Fruit fly (Drosophila melanogaster): Measurements from ENCODE around the gene Phf7.
A peak's percentile ranks its signal among the peaks of the same experiment; 100 is the strongest.

The Phf7 gene

DNA sequence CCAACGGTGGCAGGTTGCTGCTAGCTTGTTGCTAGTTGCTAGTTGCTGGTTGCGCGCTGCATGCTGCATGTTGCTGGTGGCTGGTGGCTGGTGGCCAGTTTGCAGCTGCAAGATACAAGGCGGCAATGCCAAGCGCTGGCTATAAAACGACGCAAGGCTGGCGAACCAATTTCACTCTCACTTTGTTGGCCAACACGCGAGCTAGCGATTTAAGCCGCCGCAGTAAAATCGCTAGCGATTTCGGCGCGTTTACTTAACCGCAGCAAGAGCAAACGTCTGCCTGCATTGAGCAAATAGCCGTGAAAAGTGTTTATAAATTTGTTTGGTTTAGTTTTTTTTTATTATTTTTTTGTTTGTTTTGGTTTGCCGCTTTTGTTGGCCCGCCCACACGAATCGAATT, 32.2 kb downstream of the Phf7 start, which contains the start of gene CG15322:
Gene CG15322 (plus strand): TSS at position 148 of the 400 bp plus-strand sequence.
- peak in 1 of 2 experiments; percentile 23 for TF ChIP-seq ss (GFP tag; optimal IDR thresholded peaks at IDR 0.05)
- TF ChIP-seq Sox14 (GFP tag; optimal IDR thresholded peaks at IDR 0.05), result no peak
- TF ChIP-seq Hr38 (GFP tag; optimal IDR thresholded peaks at IDR 0.05), result no peak
- TF ChIP-seq CG11902 (GFP tag; optimal IDR thresholded peaks at IDR 0.05), result no peak
- TF ChIP-seq eg (GFP tag; IDR thresholded peaks at IDR 0.05), result no peak
- TF ChIP-seq CG3919 (GFP tag; optimal IDR thresholded peaks at IDR 0.05), result peak; percentile 0
- no peak for TF ChIP-seq CG8319 (GFP tag; optimal IDR thresholded peaks at IDR 0.05)
- TF ChIP-seq CG15336 (GFP tag; IDR thresholded peaks at IDR 0.05), result no peak
- 0 out of 3 replicates have a peak, but pooled peaks have one; percentile 18 for TF ChIP-seq CG8119 (GFP tag; IDR thresholded peaks at IDR 0.05)
- no peak for TF ChIP-seq Hr4 (GFP tag; optimal IDR thresholded peaks at IDR 0.05)

DNA sequence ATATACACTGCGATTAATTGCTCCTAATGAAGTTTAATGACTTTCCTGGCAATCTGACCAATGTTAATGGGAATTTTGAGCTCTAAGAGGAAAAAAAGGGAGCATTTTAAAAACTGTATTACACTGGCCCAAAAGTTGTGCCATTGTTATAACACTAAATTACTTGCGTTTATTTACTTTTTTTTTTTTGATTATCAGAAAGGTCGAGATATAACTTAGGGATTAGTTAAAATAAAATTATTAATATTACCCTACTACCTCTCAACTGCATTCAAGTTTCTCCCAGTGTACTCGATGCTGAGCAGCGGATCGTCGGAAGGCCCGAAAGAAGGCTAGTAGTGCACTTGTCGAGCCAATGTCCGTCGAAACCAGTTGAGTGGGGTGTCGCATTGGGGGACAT, 35.1 kb downstream of the Phf7 start:
- TF ChIP-seq Hr38 (GFP tag; optimal IDR thresholded peaks at IDR 0.05), result no peak
- TF ChIP-seq Sox14 (GFP tag; optimal IDR thresholded peaks at IDR 0.05), result no peak
- TF ChIP-seq CG32006 (GFP tag; optimal IDR thresholded peaks at IDR 0.05), result peak; percentile 84
- no peak for TF ChIP-seq fd85E (GFP tag; optimal IDR thresholded peaks at IDR 0.05)
- TF ChIP-seq salr (GFP tag; optimal IDR thresholded peaks at IDR 0.05), result peak in 1 of 2 experiments; percentile 46
- peak; percentile 32; the same call in 1 of the 2 replicates for TF ChIP-seq CG11294 (GFP tag; IDR thresholded peaks at IDR 0.05)
- TF ChIP-seq fd59A (GFP tag; optimal IDR thresholded peaks at IDR 0.05), result no peak
- no peak for TF ChIP-seq CG6792 (GFP tag; optimal IDR thresholded peaks at IDR 0.05)
- TF ChIP-seq dsx (GFP tag; optimal IDR thresholded peaks at IDR 0.05; ENCODE audit: poor library complexity, severe bottlenecking), result no peak
- TF ChIP-seq CG3032 (tag; optimal IDR thresholded peaks at IDR 0.05), result no peak
- no peak for TF ChIP-seq Sox102F (GFP tag; optimal IDR thresholded peaks at IDR 0.05)
- peak; percentile 11 for TF ChIP-seq acj6 (GFP tag; optimal IDR thresholded peaks at IDR 0.05)
- no peak for TF ChIP-seq CG1621 (tag; optimal IDR thresholded peaks at IDR 0.05)
- no peak for TF ChIP-seq cyc (GFP tag; optimal IDR thresholded peaks at IDR 0.05)
- no peak for TF ChIP-seq Ets96B (tag; optimal IDR thresholded peaks at IDR 0.05)
- no peak for TF ChIP-seq CG8319 (GFP tag; optimal IDR thresholded peaks at IDR 0.05)
- peak; percentile 46 for TF ChIP-seq achi (GFP tag; optimal IDR thresholded peaks at IDR 0.05)
- TF ChIP-seq CG31627 (GFP tag; optimal IDR thresholded peaks at IDR 0.05), result no peak
- peak; percentile 26 for TF ChIP-seq CG3919 (GFP tag; optimal IDR thresholded peaks at IDR 0.05)
- TF ChIP-seq vri (GFP tag; optimal IDR thresholded peaks at IDR 0.05), result no peak
- no peak for TF ChIP-seq CG9139 (GFP tag; optimal IDR thresholded peaks at IDR 0.05)
- TF ChIP-seq CG4318 (GFP tag; optimal IDR thresholded peaks at IDR 0.05), result peak; percentile 68
- TF ChIP-seq Ets21C (GFP tag; optimal IDR thresholded peaks at IDR 0.05), result no peak
- TF ChIP-seq Smox (GFP tag; optimal IDR thresholded peaks at IDR 0.05), result no peak
- peak; percentile 50 for TF ChIP-seq Gug (GFP tag; IDR thresholded peaks at IDR 0.05)
- TF ChIP-seq Eip78C (GFP tag), result peak; percentile 83
- no peak for TF ChIP-seq CG6163 (GFP tag; IDR thresholded peaks at IDR 0.05)
- TF ChIP-seq CG8632 (GFP tag; optimal IDR thresholded peaks at IDR 0.05), result no peak
- no peak for TF ChIP-seq ss (GFP tag; optimal IDR thresholded peaks at IDR 0.05)
- no peak for TF ChIP-seq Blimp-1 (GFP tag; optimal IDR thresholded peaks at IDR 0.05)
- TF ChIP-seq pdm3 (GFP tag; optimal IDR thresholded peaks at IDR 0.05), result peak; percentile 43
- no peak for TF ChIP-seq Eip75B (GFP tag; optimal IDR thresholded peaks at IDR 0.05)
- no peak for TF ChIP-seq Eip93F (GFP tag; optimal IDR thresholded peaks at IDR 0.05)
- TF ChIP-seq CG16779 (tag; optimal IDR thresholded peaks at IDR 0.05), result no peak
- TF ChIP-seq OdsH (GFP tag; optimal IDR thresholded peaks at IDR 0.05), result peak; percentile 33
- TF ChIP-seq CG7368 (GFP tag; optimal IDR thresholded peaks at IDR 0.05), result no peak
- TF ChIP-seq CG34406 (GFP tag; optimal IDR thresholded peaks at IDR 0.05), result no peak
- peak; percentile 65; the same call in 2 of the 3 replicates for TF ChIP-seq eg (GFP tag; IDR thresholded peaks at IDR 0.05)
- TF ChIP-seq CG10631 (GFP tag; optimal IDR thresholded peaks at IDR 0.05), result peak; percentile 37
- peak; percentile 55 for TF ChIP-seq Lpt (GFP tag; optimal IDR thresholded peaks at IDR 0.05)
- TF ChIP-seq Sox15 (GFP tag; optimal IDR thresholded peaks at IDR 0.05), result no peak
- TF ChIP-seq esn (GFP tag; optimal IDR thresholded peaks at IDR 0.05), result no peak
- TF ChIP-seq lz (GFP tag; optimal IDR thresholded peaks at IDR 0.05), result no peak
- peak; percentile 38 for TF ChIP-seq net (GFP tag; optimal IDR thresholded peaks at IDR 0.05)
- TF ChIP-seq CG15336 (GFP tag; IDR thresholded peaks at IDR 0.05), result peak; percentile 79
- TF ChIP-seq CG8119 (GFP tag; IDR thresholded peaks at IDR 0.05), result peak; percentile 79
- TF ChIP-seq dac (GFP tag; optimal IDR thresholded peaks at IDR 0.05), result peak; percentile 51
